Worm (Caenorhabditis elegans): ENCODE measurements around the gene srt-13.

DNA sequence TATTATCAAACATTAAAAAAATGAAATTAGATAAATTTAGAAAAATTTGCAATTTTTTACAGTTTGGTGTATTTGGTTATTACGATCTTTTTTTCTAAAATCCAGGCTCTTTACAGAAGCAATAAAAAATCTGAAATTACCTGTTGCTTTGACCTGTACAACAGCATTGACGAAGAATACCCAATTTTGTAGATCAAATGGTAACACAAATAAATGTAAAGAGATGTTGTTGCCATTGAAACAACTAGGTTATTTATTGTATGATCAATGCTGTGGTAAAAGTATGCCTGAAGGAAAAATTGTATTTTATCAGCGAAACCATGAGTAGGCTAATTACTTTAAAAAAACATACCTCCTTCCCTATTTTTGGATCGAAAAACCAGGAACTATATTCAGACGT lies 8.4 kb downstream of the srt-13 start:
- TF ChIP-seq snpc-1.3 (tag; optimal IDR thresholded peaks at IDR 0.05; ENCODE audit: insufficient read depth) (no peak), F37B4.10 (GFP tag; IDR thresholded peaks at IDR 0.05) (no peak), gei-17 (GFP tag; optimal IDR thresholded peaks at IDR 0.05) (no peak), ama-1 (optimal IDR thresholded peaks at IDR 0.05) (no peak), ama-1 (GFP tag; optimal IDR thresholded peaks at IDR 0.05) (no peak), attf-5 (GFP tag; optimal IDR thresholded peaks at IDR 0.05) (no peak), snpc-4 (GFP tag; optimal IDR thresholded peaks at IDR 0.05) (no peak), snpc-4 (tag; optimal IDR thresholded peaks at IDR 0.05) (no peak), lin-54 (GFP tag; optimal IDR thresholded peaks at IDR 0.05) (no peak), unc-62 (GFP tag; optimal IDR thresholded peaks at IDR 0.05) (no peak), Y53F4B.3 (GFP tag; IDR thresholded peaks at IDR 0.05) (no peak), bed-2 (GFP tag; IDR thresholded peaks at IDR 0.05) (no peak)

All from whole organism, young adult.